Worm (Caenorhabditis elegans): ENCODE measurements around the gene F32H5.1.

Gene F32H5.1

ce11 chrV:13327463-13327862, 30.4 kb downstream of the F32H5.1 start, which contains the start of gene str-37:
TSS of gene str-37 (plus strand) at chrV:13327763.
- TF ChIP-seq nhr-25 (tag; optimal IDR thresholded peaks at IDR 0.05) (no peak), tbx-2 (tag; optimal IDR thresholded peaks at IDR 0.05) (no peak)

- TF ChIP-seq ceh-28 (tag; optimal IDR thresholded peaks at IDR 0.05) (no peak), nhr-76 (tag; optimal IDR thresholded peaks at IDR 0.05) (no peak), lin-15B (tag; optimal IDR thresholded peaks at IDR 0.05) (no peak), nhr-25 (tag; optimal IDR thresholded peaks at IDR 0.05) (no peak), pqm-1 (tag; optimal IDR thresholded peaks at IDR 0.05) (peak; percentile 75), nhr-237 (tag; optimal IDR thresholded peaks at IDR 0.05) (no peak), pha-4 (tag; optimal IDR thresholded peaks at IDR 0.05) (no peak), jun-1 (tag; optimal IDR thresholded peaks at IDR 0.05) (no peak), nhr-67 (tag; optimal IDR thresholded peaks at IDR 0.05) (no peak), nhr-43 (tag; optimal IDR thresholded peaks at IDR 0.05; ENCODE audit: poor library complexity, severe bottlenecking) (no peak), nhr-23 (tag; optimal IDR thresholded peaks at IDR 0.05) (no peak), elt-2 (tag; optimal IDR thresholded peaks at IDR 0.05) (peak; percentile 58)
Observed at ce11 chrV:13324933-13325760, 32.7 kb downstream of the F32H5.1 start, which contains the start of gene C50B6.7. TSS of gene C50B6.7 (minus strand) at chrV:13324983.

- TF ChIP-seq snpc-4 (tag; optimal IDR thresholded peaks at IDR 0.05) (no peak), ceh-82 (tag; optimal IDR thresholded peaks at IDR 0.05) (no peak), nfya-1 (tag; optimal IDR thresholded peaks at IDR 0.05; ENCODE audit: insufficient read depth) (no peak), ceh-28 (tag; optimal IDR thresholded peaks at IDR 0.05) (no peak), ztf-4 (tag; optimal IDR thresholded peaks at IDR 0.05) (no peak)
Observed at ce11 chrV:13320676-13321075, 37.2 kb downstream of the F32H5.1 start, which contains the start of gene srh-15. TSS of gene srh-15 (plus strand) at chrV:13320976.

ce11 chrV:13317911-13318502, 39.8 kb downstream of the F32H5.1 start, which contains the start of the genes col-161 and srh-18:
TSS of gene col-161 (minus strand) at chrV:13318011.
TSS of gene srh-18 (plus strand) at chrV:13318452.
- TF ChIP-seq R02D3.7 (tag; optimal IDR thresholded peaks at IDR 0.05) = no peak
- peak; percentile 10 for TF ChIP-seq nhr-25 (tag; optimal IDR thresholded peaks at IDR 0.05)

- peak; percentile 83 for TF ChIP-seq pha-4 (tag; optimal IDR thresholded peaks at IDR 0.05)
- peak; percentile 28 for TF ChIP-seq hmg-11 (tag; optimal IDR thresholded peaks at IDR 0.05)
- TF ChIP-seq elt-2 (tag; optimal IDR thresholded peaks at IDR 0.05) = peak; percentile 14
- no peak for TF ChIP-seq ama-1 (optimal IDR thresholded peaks at IDR 0.05)
- peak; percentile 4 for TF ChIP-seq tbx-2 (tag; optimal IDR thresholded peaks at IDR 0.05)
- no peak for TF ChIP-seq ceh-9 (tag; optimal IDR thresholded peaks at IDR 0.05)
- TF ChIP-seq nfya-1 (tag; optimal IDR thresholded peaks at IDR 0.05; ENCODE audit: insufficient read depth) = peak; percentile 78
- peak; percentile 2 for TF ChIP-seq skn-1 (tag; optimal IDR thresholded peaks at IDR 0.05)
- TF ChIP-seq lin-15B (tag; optimal IDR thresholded peaks at IDR 0.05) = peak; percentile 94
- peak; percentile 52 for TF ChIP-seq jun-1 (tag; optimal IDR thresholded peaks at IDR 0.05)
- no peak for TF ChIP-seq ceh-16 (tag; optimal IDR thresholded peaks at IDR 0.05)
- peak; percentile 94 for TF ChIP-seq nhr-43 (tag; optimal IDR thresholded peaks at IDR 0.05; ENCODE audit: poor library complexity, severe bottlenecking)
- peak; percentile 53 for TF ChIP-seq ceh-28 (tag; optimal IDR thresholded peaks at IDR 0.05)
- TF ChIP-seq R02D3.7 (tag; optimal IDR thresholded peaks at IDR 0.05) = peak; percentile 35
- TF ChIP-seq nhr-25 (tag; optimal IDR thresholded peaks at IDR 0.05) = peak; percentile 63
- TF ChIP-seq nhr-76 (tag; optimal IDR thresholded peaks at IDR 0.05) = no peak
- no peak for TF ChIP-seq nhr-237 (tag; optimal IDR thresholded peaks at IDR 0.05)
- peak; percentile 75 for TF ChIP-seq lin-39 (tag; optimal IDR thresholded peaks at IDR 0.05)
- TF ChIP-seq egl-5 (tag; optimal IDR thresholded peaks at IDR 0.05) = peak; percentile 68
- TF ChIP-seq ceh-82 (tag; optimal IDR thresholded peaks at IDR 0.05) = peak; percentile 29
- TF ChIP-seq nhr-23 (tag; optimal IDR thresholded peaks at IDR 0.05) = peak; percentile 90
- TF ChIP-seq lsy-12 (tag; optimal IDR thresholded peaks at IDR 0.05) = peak; percentile 82
- TF ChIP-seq elt-1 (tag; optimal IDR thresholded peaks at IDR 0.05) = peak; percentile 42
- peak; percentile 19 for TF ChIP-seq pqm-1 (tag; optimal IDR thresholded peaks at IDR 0.05)
Observed at ce11 chrV:13313045-13313623, 44.7 kb downstream of the F32H5.1 start, which contains the start of gene C50B6.3. TSS of gene C50B6.3 (plus strand) at chrV:13313573.
